Worm (Caenorhabditis elegans) whole organism, L4/young adult: ENCODE measurements around the gene txt-19.

Experiments
- W03F9.2 ChIP-seq: fragments of 150-350 bp; optimal IDR thresholded peaks from 2 replicates; lab custom pipeline; 2014; ENCODE audit warnings: missing biosample characterization, missing genetic modification characterization
- dao-5 ChIP-seq: sonication (generic microtip); optimal IDR thresholded peaks from 2 replicates; lab custom pipeline; 2016; ENCODE audit warnings: missing genotype, missing genetic modification characterization, moderate library complexity, missing compliant biosample characterization
- him-1 ChIP-seq: sonication (generic microtip); optimal IDR thresholded peaks from 2 replicates; lab custom pipeline; 2016; ENCODE audit warnings: missing genotype, missing genetic modification reagents, missing genetic modification characterization, missing compliant biosample characterization

ce11 chrIV:12890445-12890844 lies 44.7 kb downstream of the txt-19 start, which contains the start of gene K08D8.6:
- no peak for TF ChIP-seq him-1 (tag; lab: Kevin White, UChicago)
- no peak for TF ChIP-seq W03F9.2 (tag; lab: Kevin White, UChicago)
- no peak for TF ChIP-seq dao-5 (tag; lab: Kevin White, UChicago)
